Fruit fly (Drosophila melanogaster): ENCODE data around the gene pns.

- TF ChIP-seq CG5204 (GFP tag; optimal IDR thresholded peaks at IDR 0.05) (no peak), kay (GFP tag; ENCODE audit: borderline replicate concordance) (no peak), CG1620 (GFP tag; optimal IDR thresholded peaks at IDR 0.05) (no peak), cnc (optimal IDR thresholded peaks at IDR 0.05) (no peak), CG12768 (GFP tag; optimal IDR thresholded peaks at IDR 0.05) (no peak), CG33017 (tag; optimal IDR thresholded peaks at IDR 0.05) (no peak), cic (GFP tag; optimal IDR thresholded peaks at IDR 0.05) (no peak), tj (GFP tag; optimal IDR thresholded peaks at IDR 0.05) (no peak), Clk (GFP tag; optimal IDR thresholded peaks at IDR 0.05) (no peak), Crg-1 (GFP tag; optimal IDR thresholded peaks at IDR 0.05) (no peak), Hr96 (GFP tag; optimal IDR thresholded peaks at IDR 0.05) (no peak)
Observed at dm6 chr3L:1550914-1551313, 14.0 kb downstream of the pns start.

All from whole organism, adult.